Worm (Caenorhabditis elegans): ENCODE results near the gene fbxa-219.

- TF ChIP-seq ama-1 (optimal IDR thresholded peaks at IDR 0.05) = no peak
- TF ChIP-seq ama-1 (GFP tag; optimal IDR thresholded peaks at IDR 0.05) = no peak
- TF ChIP-seq die-1 (tag; optimal IDR thresholded peaks at IDR 0.05) = no peak
- no peak for TF ChIP-seq madf-3 (GFP tag; IDR thresholded peaks at IDR 0.05)
- no peak for TF ChIP-seq ztf-25 (GFP tag; IDR thresholded peaks at IDR 0.05)
- TF ChIP-seq T26A5.8 (tag; optimal IDR thresholded peaks at IDR 0.05) = no peak
- no peak for TF ChIP-seq Y56A3A.18 (GFP tag; IDR thresholded peaks at IDR 0.05)
- TF ChIP-seq nhr-90 (tag; optimal IDR thresholded peaks at IDR 0.05) = no peak
- TF ChIP-seq ekl-4 (GFP tag; IDR thresholded peaks at IDR 0.05) = no peak
- TF ChIP-seq let-607 (tag; optimal IDR thresholded peaks at IDR 0.05) = no peak
- no peak for TF ChIP-seq Y67H2A.10 (GFP tag; conservative IDR thresholded peaks at IDR 0.05)
- TF ChIP-seq dpl-1 (GFP tag; optimal IDR thresholded peaks at IDR 0.05) = no peak
Observed at ce11 chrIII:2313985-2314494, 22.8 kb downstream of the fbxa-219 start, which contains the start of the genes fbxa-66 and iffb-1.

All from whole organism, young adult.